Fruit fly (Drosophila melanogaster) whole organism, embryonic: ENCODE measurements around the gene CG17154.

Experiments
- Antp ChIP-seq: fragments of 200-800 bp; sonication (Bioruptor generic); optimal IDR thresholded peaks from 3 replicates; lab custom pipeline; 2016; ENCODE audit warnings: missing biosample characterization, missing genetic modification characterization
- B-H2 ChIP-seq: fragments of 200-800 bp; sonication (Bioruptor generic); optimal IDR thresholded peaks from 2 replicates; lab custom pipeline; 2018; ENCODE audit warnings: missing biosample characterization, mild to moderate bottlenecking, missing genetic modification characterization
- Bdp1 ChIP-seq: fragments of 200-800 bp; sonication (Bioruptor generic); optimal IDR thresholded peaks from 3 replicates; lab custom pipeline; 2016; ENCODE audit warnings: missing biosample characterization, missing genetic modification characterization
- CG10267 ChIP-seq: fragments of 200-800 bp; sonication (Bioruptor generic); optimal IDR thresholded peaks from 2 replicates; lab custom pipeline; 2018; ENCODE audit warnings: missing biosample characterization, mild to moderate bottlenecking, missing genetic modification characterization, moderate library complexity
- CG10431 ChIP-seq: fragments of 200-800 bp; sonication (Bioruptor generic); optimal IDR thresholded peaks from 3 replicates; lab custom pipeline; 2018; ENCODE audit warnings: missing biosample characterization, mild to moderate bottlenecking, missing genetic modification characterization
- CG10462 ChIP-seq: fragments of 200-800 bp; sonication (Bioruptor generic); optimal IDR thresholded peaks from 2 replicates; lab custom pipeline; 2016; ENCODE audit warnings: missing biosample characterization, missing genetic modification characterization
- CG10979 ChIP-seq: fragments of 200-800 bp; sonication (Bioruptor generic); optimal IDR thresholded peaks from 2 replicates; lab custom pipeline; 2018; ENCODE audit warnings: missing biosample characterization, mild to moderate bottlenecking, missing genetic modification characterization, moderate library complexity
- CG12219 ChIP-seq: fragments of 200-800 bp; sonication (Bioruptor generic); optimal IDR thresholded peaks from 3 replicates; lab custom pipeline; 2018; ENCODE audit warnings: missing biosample characterization, mild to moderate bottlenecking, missing genetic modification characterization
- CG17328 ChIP-seq: fragments of 200-800 bp; sonication (Bioruptor generic); IDR thresholded peaks from 2 replicates; pipeline ENCODE4 v1.3.6; 2022; ENCODE audit warnings: missing biosample characterization, missing genetic modification characterization
- CG17829 ChIP-seq: fragments of 200-800 bp; optimal IDR thresholded peaks from 2 replicates; lab custom pipeline; 2019; ENCODE audit warnings: missing biosample characterization, mild to moderate bottlenecking, missing genetic modification characterization, moderate library complexity
- CG18262 ChIP-seq: fragments of 200-800 bp; optimal IDR thresholded peaks from 3 replicates; lab custom pipeline; 2019; ENCODE audit warnings: missing biosample characterization, mild to moderate bottlenecking, missing genetic modification characterization, moderate library complexity
- CG18619 ChIP-seq: fragments of 200-800 bp; sonication (Bioruptor generic); optimal IDR thresholded peaks from 3 replicates; lab custom pipeline; 2017; ENCODE audit warnings: missing biosample characterization, mild to moderate bottlenecking, missing genetic modification characterization
- CG30403 ChIP-seq: fragments of 200-800 bp; sonication (Bioruptor generic); optimal IDR thresholded peaks from 3 replicates; lab custom pipeline; 2016; ENCODE audit warnings: missing biosample characterization, missing genetic modification characterization
- CG31388 ChIP-seq: fragments of 200-800 bp; sonication (Bioruptor generic); optimal IDR thresholded peaks from 2 replicates; lab custom pipeline; 2016; ENCODE audit warnings: missing biosample characterization, missing genetic modification characterization
- CG4360 ChIP-seq: fragments of 200-800 bp; sonication (Bioruptor generic); IDR thresholded peaks from 2 replicates; pipeline ENCODE4 v1.3.6; 2022; ENCODE audit warnings: missing biosample characterization, missing genetic modification characterization
- CG5245 ChIP-seq: fragments of 200-800 bp; sonication (Bioruptor generic); optimal IDR thresholded peaks from 3 replicates; lab custom pipeline; 2016; ENCODE audit warnings: missing biosample characterization, missing genetic modification characterization
- CG6689 ChIP-seq: fragments of 200-800 bp; sonication (Bioruptor generic); IDR thresholded peaks from 2 replicates; pipeline ENCODE4 v1.3.6; 2022; ENCODE audit warnings: missing biosample characterization, missing genetic modification characterization
- CG6813 ChIP-seq: fragments of 200-800 bp; sonication (Bioruptor generic); optimal IDR thresholded peaks from 2 replicates; lab custom pipeline; 2017; ENCODE audit warnings: missing biosample characterization, missing genetic modification characterization, mild to moderate bottlenecking, moderate library complexity, missing genetic modification reagents
- CG7357 ChIP-seq: fragments of 200-800 bp; sonication (Bioruptor generic); IDR thresholded peaks from 3 replicates; pipeline ENCODE4 v1.3.6; 2022; ENCODE audit warnings: missing biosample characterization, missing genetic modification characterization
- Dref ChIP-seq: fragments of 200-800 bp; sonication (Bioruptor generic); IDR thresholded peaks from 2 replicates; pipeline ENCODE4 v1.3.6; 2022; ENCODE audit warnings: missing biosample characterization, missing genetic modification characterization
- E2f1 ChIP-seq: fragments of 200-800 bp; sonication (Bioruptor generic); IDR thresholded peaks from 2 replicates; pipeline ENCODE4 v1.3.6; 2022; ENCODE audit warnings: missing biosample characterization, missing genetic modification characterization
- E2f2 ChIP-seq: fragments of 200-800 bp; sonication (Bioruptor generic); IDR thresholded peaks from 2 replicates; pipeline ENCODE4 v1.3.6; 2022; ENCODE audit warnings: missing biosample characterization, missing genetic modification characterization
- Lhr ChIP-seq: fragments of 200-800 bp; sonication (Bioruptor generic); optimal IDR thresholded peaks from 3 replicates; lab custom pipeline; 2017; ENCODE audit warnings: mild to moderate bottlenecking, missing biosample characterization, missing genetic modification reagents, missing genetic modification characterization
- Meics ChIP-seq: fragments of 200-800 bp; sonication (Bioruptor generic); optimal IDR thresholded peaks from 2 replicates; lab custom pipeline; 2017; ENCODE audit warnings: missing biosample characterization, mild to moderate bottlenecking, missing genetic modification characterization
- NK7.1 ChIP-seq: fragments of 200-800 bp; sonication (Bioruptor generic); optimal IDR thresholded peaks from 3 replicates; lab custom pipeline; 2016; ENCODE audit warnings: missing biosample characterization, missing genetic modification characterization
- Neu2 ChIP-seq: fragments of 200-800 bp; sonication (Bioruptor generic); optimal IDR thresholded peaks from 3 replicates; lab custom pipeline; 2016; ENCODE audit warnings: missing biosample characterization, missing genetic modification characterization, borderline replicate concordance
- Nf-YA ChIP-seq: fragments of 200-800 bp; sonication (Bioruptor generic); IDR thresholded peaks from 2 replicates; pipeline ENCODE4 v1.3.6; 2022; ENCODE audit warnings: missing biosample characterization, missing genetic modification characterization
- Ptx1 ChIP-seq: fragments of 200-800 bp; sonication (Bioruptor generic); IDR thresholded peaks from 2 replicates; pipeline ENCODE4 v1.3.6; 2022; ENCODE audit warnings: missing biosample characterization, missing genetic modification characterization
- Rx ChIP-seq: fragments of 200-800 bp; sonication (Bioruptor generic); IDR thresholded peaks from 2 replicates; pipeline ENCODE4 v1.3.6; 2022; ENCODE audit warnings: missing biosample characterization, missing genetic modification characterization
- Taf1 ChIP-seq: fragments of 200-800 bp; sonication (Bioruptor generic); IDR thresholded peaks from 2 replicates; pipeline ENCODE4 v1.3.6; 2022; ENCODE audit warnings: missing biosample characterization, missing genetic modification characterization
- Xrp1 ChIP-seq: fragments of 200-800 bp; sonication (Bioruptor generic); IDR thresholded peaks from 2 replicates; pipeline ENCODE4 v1.3.6; 2022; ENCODE audit warnings: missing biosample characterization, missing genetic modification characterization
- ato ChIP-seq: fragments of 200-800 bp; sonication (Bioruptor generic); IDR thresholded peaks from 2 replicates; pipeline ENCODE4 v1.3.6; 2022; ENCODE audit warnings: missing biosample characterization, missing genetic modification characterization; ENCODE audit not compliant: partially characterized antibody
- bsh ChIP-seq, 2 experiments: fragments of 200-800 bp; sonication (Bioruptor generic); optimal IDR thresholded peaks; 2 replicates each; lab custom pipeline; 2017 to 2018; ENCODE audit warnings: mild to moderate bottlenecking in 2 of 2, missing biosample characterization in 2 of 2, missing genetic modification characterization in 2 of 2, moderate library complexity in 1 of 2
- corto ChIP-seq: fragments of 200-800 bp; sonication (Bioruptor generic); optimal IDR thresholded peaks from 2 replicates; lab custom pipeline; 2016; ENCODE audit warnings: missing biosample characterization, mild to moderate bottlenecking, missing genetic modification characterization, moderate library complexity
- dati ChIP-seq: fragments of 200-800 bp; sonication (Bioruptor generic); IDR thresholded peaks from 2 replicates; pipeline ENCODE4 v1.3.6; 2022; ENCODE audit warnings: missing biosample characterization, missing genetic modification characterization
- dm ChIP-seq: fragments of 200-800 bp; sonication (Bioruptor generic); optimal IDR thresholded peaks from 3 replicates; lab custom pipeline; 2016; ENCODE audit warnings: missing biosample characterization, missing genetic modification characterization
- dpn ChIP-seq, 2 experiments: fragments of 200-800 bp; sonication (Bioruptor generic); optimal IDR thresholded peaks; 3 replicates each; lab custom pipeline; 2016; ENCODE audit warnings: missing biosample characterization in 2 of 2, missing genetic modification characterization in 2 of 2
- dysf ChIP-seq: fragments of 200-800 bp; sonication (Bioruptor generic); IDR thresholded peaks from 3 replicates; pipeline ENCODE4 v1.3.6; 2022; ENCODE audit warnings: missing biosample characterization, missing genetic modification characterization
- en ChIP-seq: fragments of 200-800 bp; sonication (Bioruptor generic); optimal IDR thresholded peaks from 2 replicates; lab custom pipeline; 2016; ENCODE audit warnings: missing biosample characterization, missing genetic modification characterization
- fd96Cb ChIP-seq: fragments of 200-800 bp; sonication (Bioruptor generic); optimal IDR thresholded peaks from 2 replicates; lab custom pipeline; 2018; ENCODE audit warnings: missing biosample characterization, mild to moderate bottlenecking, missing genetic modification characterization, moderate library complexity
- gce ChIP-seq: fragments of 200-800 bp; sonication (Bioruptor generic); IDR thresholded peaks from 3 replicates; pipeline ENCODE4 v1.3.6; 2022; ENCODE audit warnings: missing biosample characterization, missing genetic modification characterization
- gem ChIP-seq: fragments of 200-800 bp; sonication (Bioruptor generic); optimal IDR thresholded peaks from 2 replicates; lab custom pipeline; 2019; ENCODE audit warnings: missing biosample characterization, mild to moderate bottlenecking, missing genetic modification characterization, moderate library complexity
- hkb ChIP-seq, 2 experiments: fragments of 200-800 bp in 1 of 2; fragments of >200 bp in 1 of 2; sonication (Bioruptor generic) in 1 of 2; IDR thresholded peaks in 1 of 2; optimal IDR thresholded peaks in 1 of 2; 2 replicates each; pipeline versions ENCODE4 v1.3.6 to Lab custom; 2017 to 2022; ENCODE audit warnings: missing biosample characterization in 1 of 2, missing genetic modification characterization in 1 of 2
- nom ChIP-seq: fragments of 200-800 bp; sonication (Bioruptor generic); optimal IDR thresholded peaks from 2 replicates; lab custom pipeline; 2017; ENCODE audit warnings: missing biosample characterization, missing genetic modification characterization, mild to moderate bottlenecking, moderate library complexity, missing genetic modification reagents
- schlank ChIP-seq: fragments of 200-800 bp; sonication (Bioruptor generic); optimal IDR thresholded peaks from 2 replicates; lab custom pipeline; 2018; ENCODE audit warnings: missing biosample characterization, mild to moderate bottlenecking, missing genetic modification characterization
- scrt ChIP-seq: fragments of 200-800 bp; sonication (Bioruptor generic); optimal IDR thresholded peaks from 2 replicates; lab custom pipeline; 2018; ENCODE audit warnings: missing biosample characterization, mild to moderate bottlenecking, missing genetic modification characterization, moderate library complexity
- vvl ChIP-seq: fragments of 200-800 bp; sonication (Bioruptor generic); IDR thresholded peaks from 2 replicates; pipeline ENCODE4 v1.3.6; 2022; ENCODE audit warnings: missing biosample characterization, missing genetic modification characterization

The CG17154 gene

DNA sequence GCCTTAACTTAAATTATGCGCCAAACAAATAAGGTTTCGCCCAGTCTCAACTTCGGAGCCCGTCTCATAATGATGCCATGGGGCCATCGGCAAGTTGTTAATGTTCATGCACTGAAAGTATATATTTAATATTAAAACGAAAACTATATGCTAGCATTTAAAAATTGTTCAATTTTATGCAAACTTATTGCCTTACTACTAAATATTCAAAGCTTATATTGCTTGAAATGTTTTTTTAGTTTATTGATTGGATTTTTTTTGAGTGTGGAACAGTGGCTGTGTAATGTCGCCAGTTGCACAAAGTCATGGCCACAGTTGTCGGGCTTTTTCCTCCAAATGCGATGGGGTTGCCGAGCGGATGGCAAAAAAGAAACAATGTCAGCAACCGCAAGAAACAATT lies 25.8 kb downstream of the CG17154 start (continued):
- no peak for TF ChIP-seq hkb (optimal IDR thresholded peaks at IDR 0.05; lab: Kevin White, UChicago)
- peak; percentile 64 for TF ChIP-seq hkb (GFP tag; IDR thresholded peaks at IDR 0.05; lab: Robert Waterston, UW)
- no peak for TF ChIP-seq dati (GFP tag; lab: Robert Waterston, UW)
- TF ChIP-seq CG7357 (GFP tag; lab: Robert Waterston, UW): no peak
- TF ChIP-seq schlank (tag; lab: Kevin White, UChicago): no peak
- TF ChIP-seq CG10462 (GFP tag; lab: Kevin White, UChicago): no peak
- TF ChIP-seq CG6689: 0 out of 2 replicates have a peak, but pooled peaks have one; percentile 32
- peak in 1 of 2 experiments; percentile 37 for TF ChIP-seq bsh (GFP tag; optimal IDR thresholded peaks at IDR 0.05; lab: Kevin White, UChicago)
- peak; percentile 19 for TF ChIP-seq CG18262 (tag; lab: Kevin White, UChicago)
- no peak for TF ChIP-seq Lhr
- TF ChIP-seq Xrp1 (GFP tag; lab: Robert Waterston, UW): peak; percentile 44; the same call in 1 of the 2 replicates
- TF ChIP-seq NK7.1 (GFP tag; lab: Kevin White, UChicago): no peak
- TF ChIP-seq Taf1 (GFP tag; lab: Robert Waterston, UW): no peak
- TF ChIP-seq gce: no peak
- TF ChIP-seq gem (tag; lab: Kevin White, UChicago): peak; percentile 33
- TF ChIP-seq CG4360: 0 out of 2 replicates have a peak, but pooled peaks have one; percentile 14
- TF ChIP-seq E2f1: peak; percentile 12; the same call in 1 of the 2 replicates
- no peak for TF ChIP-seq CG6813 (GFP tag; lab: Kevin White, UChicago)
- no peak for TF ChIP-seq dpn (GFP tag; optimal IDR thresholded peaks at IDR 0.05; lab: Kevin White, UChicago)
- TF ChIP-seq CG12219 (GFP tag; lab: Kevin White, UChicago): no peak
- no peak for TF ChIP-seq Rx (GFP tag; lab: Robert Waterston, UW)
- no peak for TF ChIP-seq en (GFP tag; lab: Kevin White, UChicago)
- peak; percentile 12 for TF ChIP-seq CG17829 (tag; lab: Kevin White, UChicago)
- peak; percentile 52 for TF ChIP-seq CG10979
- no peak for TF ChIP-seq ato (GFP tag; lab: Robert Waterston, UW)
- TF ChIP-seq corto (GFP tag; lab: Kevin White, UChicago): peak; percentile 25
- no peak for TF ChIP-seq scrt (GFP tag; lab: Kevin White, UChicago)
- no peak for TF ChIP-seq Neu2
- peak; percentile 67 for TF ChIP-seq vvl (GFP tag; lab: Robert Waterston, UW)
- TF ChIP-seq CG18619 (GFP tag; lab: Kevin White, UChicago): no peak
- no peak for TF ChIP-seq CG10431
- TF ChIP-seq Bdp1 (GFP tag; lab: Kevin White, UChicago): no peak
- TF ChIP-seq CG31388 (GFP tag; lab: Kevin White, UChicago): no peak
- TF ChIP-seq dm: no peak
- no peak for TF ChIP-seq dysf (GFP tag; lab: Robert Waterston, UW)
- peak; percentile 5 for TF ChIP-seq CG30403 (GFP tag; lab: Kevin White, UChicago)
- TF ChIP-seq CG5245 (GFP tag; lab: Kevin White, UChicago): no peak
- peak; percentile 50 for TF ChIP-seq nom (GFP tag; lab: Kevin White, UChicago)
- peak; percentile 53; the same call in 1 of the 2 replicates for TF ChIP-seq CG17328 (GFP tag; lab: Robert Waterston, UW)
- TF ChIP-seq Antp: no peak
- no peak for TF ChIP-seq B-H2 (GFP tag; lab: Kevin White, UChicago)
- 0 out of 2 replicates have a peak, but pooled peaks have one; percentile 29 for TF ChIP-seq E2f2 (GFP tag; lab: Robert Waterston, UW)
- TF ChIP-seq Meics (GFP tag; lab: Kevin White, UChicago): no peak
- peak; percentile 29; the same call in 1 of the 2 replicates for TF ChIP-seq Nf-YA (GFP tag; lab: Robert Waterston, UW)
- peak; percentile 25 for TF ChIP-seq CG10267 (tag; lab: Kevin White, UChicago)
- TF ChIP-seq Ptx1 (GFP tag; lab: Robert Waterston, UW): 0 out of 2 replicates have a peak, but pooled peaks have one; percentile 25
- no peak for TF ChIP-seq Dref (GFP tag; lab: Robert Waterston, UW)
- peak; percentile 34 for TF ChIP-seq fd96Cb
